Worm (Caenorhabditis elegans) whole organism, L1 larva: ENCODE data around the gene zig-13.

Experiments used
- C04F5.9 ChIP-seq: sonication (generic microtip); optimal IDR thresholded peaks from 2 replicates; lab custom pipeline; 2016; ENCODE audit warnings: missing genetic modification characterization, missing compliant biosample characterization
- C16A3.4 ChIP-seq: fragments of 150-350 bp; optimal IDR thresholded peaks from 2 replicates; lab custom pipeline; 2014; ENCODE audit warnings: missing biosample characterization, missing genetic modification characterization
- C34B4.2 ChIP-seq: sonication (generic microtip); optimal IDR thresholded peaks from 2 replicates; lab custom pipeline; 2017; ENCODE audit warnings: mild to moderate bottlenecking, missing genetic modification characterization, missing compliant biosample characterization
- F16B12.6 ChIP-seq: fragments of 150-350 bp; optimal IDR thresholded peaks from 2 replicates; lab custom pipeline; 2014; ENCODE audit warnings: missing biosample characterization, missing genetic modification characterization
- aha-1 ChIP-seq: fragments of 150-350 bp; optimal IDR thresholded peaks from 2 replicates; lab custom pipeline; 2014; ENCODE audit warnings: missing biosample characterization, missing genetic modification characterization
- alr-1 ChIP-seq: fragments of 200-800 bp; sonication (Bioruptor generic); optimal IDR thresholded peaks from 2 replicates; lab custom pipeline; 2018; ENCODE audit warnings: borderline replicate concordance, mild to moderate bottlenecking, missing genetic modification characterization, missing compliant biosample characterization
- aly-2 ChIP-seq: fragments of 150-350 bp; optimal IDR thresholded peaks from 2 replicates; lab custom pipeline; 2014; ENCODE audit warnings: missing biosample characterization, missing genetic modification characterization
- ama-1 ChIP-seq: fragments of 150-350 bp; optimal IDR thresholded peaks from 2 replicates; lab custom pipeline; 2014
- blmp-1 ChIP-seq: fragments of 150-350 bp; optimal IDR thresholded peaks from 2 replicates; lab custom pipeline; 2014; ENCODE audit warnings: missing biosample characterization, missing genetic modification characterization
- dpl-1 ChIP-seq, 3 experiments: fragments of 150-350 bp in 2 of 3; sonication (generic microtip) in 1 of 3; optimal IDR thresholded peaks; 2 replicates each; lab custom pipeline; 2014 to 2017; ENCODE audit warnings: missing biosample characterization in 3 of 3, missing genetic modification characterization in 3 of 3, missing genetic modification reagents in 3 of 3
- dsc-1 ChIP-seq: sonication (generic microtip); optimal IDR thresholded peaks from 2 replicates; lab custom pipeline; 2016; ENCODE audit warnings: mild to moderate bottlenecking, missing genetic modification characterization, missing compliant biosample characterization
- efl-1 ChIP-seq, 4 experiments: fragments of 150-350 bp; optimal IDR thresholded peaks in 3 of 4; peaks in 1 of 4; 1 replicate in 1 of 4; 2 replicates in 3 of 4; lab custom pipeline; 2014; ENCODE audit warnings: missing biosample characterization in 2 of 4, missing genetic modification characterization in 2 of 4, missing genetic modification reagents in 2 of 4
- efl-3 ChIP-seq: fragments of 200-800 bp; sonication (Bioruptor generic); optimal IDR thresholded peaks from 2 replicates; lab custom pipeline; 2018; ENCODE audit warnings: mild to moderate bottlenecking, missing genetic modification characterization, missing compliant biosample characterization
- egl-27 ChIP-seq, 2 experiments: fragments of 150-350 bp in 1 of 2; sonication (generic microtip); optimal IDR thresholded peaks; 3 replicates each; lab custom pipeline; 2017 to 2018; ENCODE audit warnings: missing biosample characterization in 2 of 2, missing genetic modification characterization in 2 of 2, missing genetic modification reagents in 2 of 2
- elt-2 ChIP-seq: sonication (generic microtip); optimal IDR thresholded peaks from 2 replicates; lab custom pipeline; 2016; ENCODE audit warnings: missing genetic modification characterization, mild to moderate bottlenecking, inconsistent platforms, missing compliant biosample characterization, missing genetic modification reagents
- elt-3 ChIP-seq, 6 experiments: fragments of 150-350 bp in 1 of 6; sonication (generic microtip); optimal IDR thresholded peaks; 2 replicates each; lab custom pipeline; 2017 to 2018; ENCODE audit warnings: missing biosample characterization in 6 of 6, missing genetic modification characterization in 6 of 6, inconsistent platforms in 1 of 6
- ets-5 ChIP-seq: fragments of 200-800 bp; sonication (Bioruptor generic); IDR thresholded peaks from 2 replicates; pipeline ENCODE4 v1.3.6; 2022; ENCODE audit warnings: missing genetic modification characterization, missing compliant biosample characterization
- fkh-8 ChIP-seq: sonication (generic microtip); optimal IDR thresholded peaks from 2 replicates; lab custom pipeline; 2016; ENCODE audit warnings: mild to moderate bottlenecking, missing genetic modification characterization, missing compliant biosample characterization
- fos-1 ChIP-seq: fragments of 150-350 bp; optimal IDR thresholded peaks from 2 replicates; lab custom pipeline; 2014; ENCODE audit warnings: missing biosample characterization, missing genetic modification characterization
- grh-1 ChIP-seq: fragments of 200-800 bp; sonication (Bioruptor generic); IDR thresholded peaks from 2 replicates; pipeline ENCODE4 v1.3.6; 2022; ENCODE audit warnings: missing genetic modification reagents, missing genetic modification characterization, missing compliant biosample characterization
- irx-1 ChIP-seq: sonication (generic microtip); optimal IDR thresholded peaks from 2 replicates; lab custom pipeline; 2016; ENCODE audit warnings: missing genetic modification characterization, missing compliant biosample characterization
- lin-13 ChIP-seq: fragments of 150-350 bp; optimal IDR thresholded peaks from 2 replicates; lab custom pipeline; 2014; ENCODE audit warnings: missing biosample characterization, missing genetic modification reagents, missing genetic modification characterization
- lin-14 ChIP-seq: fragments of 200-800 bp; sonication (Bioruptor generic); optimal IDR thresholded peaks from 2 replicates; lab custom pipeline; 2018; ENCODE audit warnings: mild to moderate bottlenecking, missing genetic modification characterization, moderate library complexity, missing compliant biosample characterization
- lin-15B ChIP-seq: fragments of 150-350 bp; sonication (generic microtip); optimal IDR thresholded peaks from 3 replicates; lab custom pipeline; 2014; ENCODE audit warnings: missing biosample characterization, missing genetic modification characterization
- lin-35 ChIP-seq, 2 experiments: fragments of 150-350 bp; optimal IDR thresholded peaks; 2 replicates each; lab custom pipeline; 2014; ENCODE audit warnings: missing biosample characterization in 2 of 2, missing genetic modification characterization in 2 of 2, missing genetic modification reagents in 2 of 2
- lsy-2 ChIP-seq, 2 experiments: fragments of 150-350 bp; optimal IDR thresholded peaks; 2 replicates each; lab custom pipeline; 2014; ENCODE audit warnings: missing biosample characterization in 2 of 2, missing genetic modification characterization in 2 of 2
- mdl-1 ChIP-seq, 2 experiments: fragments of 150-350 bp; optimal IDR thresholded peaks; 2 replicates each; lab custom pipeline; 2014 to 2017; ENCODE audit warnings: missing biosample characterization in 2 of 2, missing genetic modification characterization in 2 of 2, inconsistent platforms in 1 of 2
- nhr-12 ChIP-seq: sonication (generic microtip); optimal IDR thresholded peaks from 2 replicates; lab custom pipeline; 2017; ENCODE audit warnings: missing biosample characterization, missing genetic modification characterization
- nhr-237 ChIP-seq: fragments of 150-350 bp; optimal IDR thresholded peaks from 2 replicates; lab custom pipeline; 2014; ENCODE audit warnings: missing biosample characterization, missing genetic modification characterization
- nhr-47 ChIP-seq: sonication (generic microtip); optimal IDR thresholded peaks from 2 replicates; lab custom pipeline; 2016; ENCODE audit warnings: mild to moderate bottlenecking, missing genetic modification characterization, moderate library complexity, missing compliant biosample characterization
- nhr-71 ChIP-seq: sonication (generic microtip); optimal IDR thresholded peaks from 2 replicates; lab custom pipeline; 2016; ENCODE audit warnings: mild to moderate bottlenecking, missing genetic modification characterization, moderate library complexity, missing compliant biosample characterization
- nhr-76 ChIP-seq: sonication (generic microtip); optimal IDR thresholded peaks from 2 replicates; lab custom pipeline; 2017; ENCODE audit warnings: missing biosample characterization, missing genetic modification characterization
- nhr-77 ChIP-seq: fragments of 150-350 bp; optimal IDR thresholded peaks from 2 replicates; lab custom pipeline; 2014; ENCODE audit warnings: missing biosample characterization, missing genetic modification characterization
- nhr-84 ChIP-seq: sonication (generic microtip); optimal IDR thresholded peaks from 2 replicates; lab custom pipeline; 2017; ENCODE audit warnings: missing biosample characterization, missing genetic modification characterization
- nhr-85 ChIP-seq: sonication (generic microtip); peaks from one replicate; lab custom pipeline; 2016; ENCODE audit warnings: missing genetic modification characterization, inconsistent platforms, missing compliant biosample characterization
- nhr-90 ChIP-seq: sonication (generic microtip); optimal IDR thresholded peaks from 2 replicates; lab custom pipeline; 2016; ENCODE audit warnings: mild to moderate bottlenecking, missing genetic modification characterization, missing compliant biosample characterization; ENCODE audit not compliant: poor library complexity
- pag-3 ChIP-seq: sonication (generic microtip); optimal IDR thresholded peaks from 2 replicates; lab custom pipeline; 2017; ENCODE audit warnings: missing genetic modification characterization, mild to moderate bottlenecking, missing compliant biosample characterization, antibody characterized with exemption, borderline replicate concordance; ENCODE audit not compliant: insufficient read depth
- skn-1 ChIP-seq: fragments of 150-350 bp; optimal IDR thresholded peaks from 2 replicates; lab custom pipeline; 2014; ENCODE audit warnings: missing biosample characterization, missing genetic modification characterization
- snpc-4 ChIP-seq: fragments of 150-350 bp; optimal IDR thresholded peaks from 2 replicates; lab custom pipeline; 2014; ENCODE audit warnings: missing biosample characterization, missing genetic modification characterization
- snu-23 ChIP-seq: sonication (generic microtip); optimal IDR thresholded peaks from 2 replicates; lab custom pipeline; 2016; ENCODE audit warnings: missing genetic modification characterization, missing compliant biosample characterization
- sox-4 ChIP-seq: sonication (generic microtip); optimal IDR thresholded peaks from 2 replicates; lab custom pipeline; 2016; ENCODE audit warnings: missing genetic modification characterization, missing compliant biosample characterization
- sptf-1 ChIP-seq: fragments of 150-350 bp; optimal IDR thresholded peaks from 2 replicates; lab custom pipeline; 2014; ENCODE audit warnings: missing biosample characterization, missing genetic modification characterization
- sup-37 ChIP-seq: fragments of 200-800 bp; sonication (Bioruptor generic); optimal IDR thresholded peaks from 2 replicates; lab custom pipeline; 2018; ENCODE audit warnings: mild to moderate bottlenecking, missing genetic modification characterization, missing compliant biosample characterization
- swsn-7 ChIP-seq: sonication (generic microtip); optimal IDR thresholded peaks from 2 replicates; lab custom pipeline; 2016; ENCODE audit warnings: missing genetic modification characterization, missing compliant biosample characterization
- tbx-2 ChIP-seq: sonication (generic microtip); optimal IDR thresholded peaks from 2 replicates; lab custom pipeline; 2016; ENCODE audit warnings: missing genetic modification characterization, missing compliant biosample characterization
- tlp-1 ChIP-seq: fragments of 150-350 bp; optimal IDR thresholded peaks from 2 replicates; lab custom pipeline; 2014; ENCODE audit warnings: missing biosample characterization, missing genetic modification characterization
- unc-130 ChIP-seq: fragments of 150-350 bp; optimal IDR thresholded peaks from 2 replicates; lab custom pipeline; 2017; ENCODE audit warnings: missing biosample characterization, missing genetic modification characterization, inconsistent platforms
- xbp-1 ChIP-seq: sonication (generic microtip); optimal IDR thresholded peaks from 2 replicates; lab custom pipeline; 2016; ENCODE audit warnings: missing genetic modification characterization, missing compliant biosample characterization
- zag-1 ChIP-seq: fragments of 150-350 bp; optimal IDR thresholded peaks from 2 replicates; lab custom pipeline; 2014; ENCODE audit warnings: missing biosample characterization, missing genetic modification characterization
- zip-4 ChIP-seq: fragments of 200-800 bp; sonication (Bioruptor generic); optimal IDR thresholded peaks from 2 replicates; lab custom pipeline; 2018; ENCODE audit warnings: mild to moderate bottlenecking, missing genetic modification characterization, moderate library complexity, missing compliant biosample characterization
- ztf-11 ChIP-seq, 2 experiments: sonication (generic microtip); optimal IDR thresholded peaks; 2 replicates each; lab custom pipeline; 2016 to 2017; ENCODE audit warnings: missing genetic modification characterization in 2 of 2, missing biosample characterization in 1 of 2, missing compliant biosample characterization in 1 of 2

zig-13 gene

ce11 chrIII:188426-188888, 31.9 kb upstream of the zig-13 start, which contains the start of gene ubc-20:
Gene ubc-20 (plus strand): TSS chrIII:188838.
- TF ChIP-seq nhr-85, result peak; percentile 75
- TF ChIP-seq lin-35 (GFP tag; optimal IDR thresholded peaks at IDR 0.05; lab: Kevin White, UChicago), result peak; percentile 17 to 61
- TF ChIP-seq zip-4, result no peak
- TF ChIP-seq snu-23 (GFP tag; lab: Kevin White, UChicago), result peak; percentile 48
- peak; percentile 7 for TF ChIP-seq xbp-1 (tag; lab: Kevin White, UChicago)
- TF ChIP-seq dpl-1 (GFP tag; optimal IDR thresholded peaks at IDR 0.05; lab: Kevin White, UChicago), result peak in 2 of 3 experiments; percentile 24 to 50
- TF ChIP-seq alr-1, result no peak
- peak; percentile 38 for TF ChIP-seq irx-1
- peak; percentile 12 for TF ChIP-seq blmp-1 (tag; lab: Kevin White, UChicago)
- no peak for TF ChIP-seq grh-1 (GFP tag; lab: Robert Waterston, UW)
- TF ChIP-seq nhr-47 (tag; lab: Kevin White, UChicago), result peak; percentile 39
- no peak for TF ChIP-seq dsc-1 (tag; lab: Kevin White, UChicago)
- no peak for TF ChIP-seq ets-5
- TF ChIP-seq lsy-2 (tag; optimal IDR thresholded peaks at IDR 0.05; lab: Kevin White, UChicago), result peak; percentile 21 to 57
- no peak for TF ChIP-seq nhr-90 (tag; lab: Kevin White, UChicago)
- TF ChIP-seq elt-3 (tag; optimal IDR thresholded peaks at IDR 0.05; lab: Kevin White, UChicago), result no peak
- no peak for TF ChIP-seq nhr-84
- TF ChIP-seq mdl-1 (tag; optimal IDR thresholded peaks at IDR 0.05; lab: Kevin White, UChicago), result no peak
- no peak for TF ChIP-seq sptf-1 (tag; lab: Kevin White, UChicago)
- TF ChIP-seq sox-4, result no peak
- peak; percentile 3 for TF ChIP-seq swsn-7 (tag; lab: Kevin White, UChicago)
- peak; percentile 38 for TF ChIP-seq nhr-71 (tag; lab: Kevin White, UChicago)
- TF ChIP-seq F16B12.6 (tag; lab: Kevin White, UChicago), result no peak
- TF ChIP-seq ama-1 (lab: Kevin White, UChicago), result no peak
- TF ChIP-seq nhr-77, result no peak
- TF ChIP-seq nhr-237 (tag; lab: Kevin White, UChicago), result no peak
- no peak for TF ChIP-seq lin-14
- peak; percentile 22 for TF ChIP-seq tbx-2 (tag; lab: Kevin White, UChicago)
- TF ChIP-seq egl-27 (tag; optimal IDR thresholded peaks at IDR 0.05; lab: Kevin White, UChicago), result no peak
- TF ChIP-seq unc-130 (tag; lab: Kevin White, UChicago), result no peak
- no peak for TF ChIP-seq nhr-12 (tag; lab: Kevin White, UChicago)
- TF ChIP-seq ztf-11 (tag; optimal IDR thresholded peaks at IDR 0.05; lab: Kevin White, UChicago), result no peak
- peak; percentile 74 for TF ChIP-seq skn-1 (tag; lab: Kevin White, UChicago)
- TF ChIP-seq elt-2 (tag; lab: Kevin White, UChicago), result no peak
- TF ChIP-seq zag-1 (tag; lab: Kevin White, UChicago), result no peak
- TF ChIP-seq lin-15B, result no peak
- no peak for TF ChIP-seq sup-37 (GFP tag; lab: Kevin White, UChicago)
- TF ChIP-seq fkh-8 (tag; lab: Kevin White, UChicago), result no peak
- peak; percentile 22 for TF ChIP-seq C16A3.4 (tag; lab: Kevin White, UChicago)
- TF ChIP-seq lin-13 (GFP tag; lab: Kevin White, UChicago), result no peak
- peak; percentile 12 to 39 for TF ChIP-seq efl-1 (optimal IDR thresholded peaks at IDR 0.05; lab: Kevin White, UChicago)
- peak; percentile 20 to 34 for TF ChIP-seq efl-1 (GFP tag; optimal IDR thresholded peaks at IDR 0.05 in 1 of 2; lab: Kevin White, UChicago)
- no peak for TF ChIP-seq nhr-76 (tag; lab: Kevin White, UChicago)
- no peak for TF ChIP-seq aly-2 (tag; lab: Kevin White, UChicago)
- no peak for TF ChIP-seq efl-3 (GFP tag; lab: Kevin White, UChicago)
- no peak for TF ChIP-seq C04F5.9 (tag; lab: Kevin White, UChicago)
- no peak for TF ChIP-seq C34B4.2 (tag; lab: Kevin White, UChicago)
- no peak for TF ChIP-seq pag-3 (tag; lab: Kevin White, UChicago)
- no peak for TF ChIP-seq snpc-4
- no peak for TF ChIP-seq tlp-1
- TF ChIP-seq fos-1 (tag; lab: Kevin White, UChicago), result no peak
- no peak for TF ChIP-seq aha-1 (tag; lab: Kevin White, UChicago)
- TF ChIP-seq, all 84 proteins: peak for 15
